Worm (Caenorhabditis elegans) whole organism, midembryonic: ENCODE data around the gene pei-1.

ENCODE experiments used
- T22C8.4 ChIP-seq: fragments of 200-800 bp; sonication (Bioruptor generic); IDR thresholded peaks from 2 replicates; pipeline ENCODE4 v1.3.6; 2022; ENCODE audit warnings: missing genetic modification characterization, missing compliant biosample characterization
- med-1 ChIP-seq: sonication (generic microtip); optimal IDR thresholded peaks from 2 replicates; lab custom pipeline; 2017; ENCODE audit warnings: missing genetic modification characterization, mild to moderate bottlenecking, missing compliant biosample characterization, antibody characterized with exemption, missing genetic modification reagents; ENCODE audit not compliant: insufficient read depth
- ztf-23 ChIP-seq: fragments of 200-800 bp; sonication (Bioruptor generic); IDR thresholded peaks from 2 replicates; pipeline ENCODE4 v1.3.6; 2022; ENCODE audit warnings: missing genetic modification reagents, missing genetic modification characterization, missing compliant biosample characterization

ce11 chrIV:9634848-9635247 is 42.5 kb upstream of the pei-1 start, which contains the start of gene mca-1:
- TF ChIP-seq ztf-23 (GFP tag; lab: Robert Waterston, UW), result no peak
- TF ChIP-seq med-1 (GFP tag; lab: Kevin White, UChicago), result no peak
- TF ChIP-seq T22C8.4 (GFP tag; lab: Robert Waterston, UW), result no peak
